Worm (Caenorhabditis elegans): ENCODE results near the gene sulp-7.

- TF ChIP-seq ztf-29 (GFP tag; IDR thresholded peaks at IDR 0.05): no peak
- TF ChIP-seq T22C8.4 (GFP tag; IDR thresholded peaks at IDR 0.05): no peak
- TF ChIP-seq cog-1 (tag; optimal IDR thresholded peaks at IDR 0.05): no peak
- TF ChIP-seq med-1 (GFP tag; optimal IDR thresholded peaks at IDR 0.05; ENCODE audit: insufficient read depth): no peak
- TF ChIP-seq flt-1 (GFP tag; IDR thresholded peaks at IDR 0.05): no peak
- no peak for TF ChIP-seq ref-1 (GFP tag; conservative IDR thresholded peaks at IDR 0.05)
- TF ChIP-seq tab-1 (GFP tag; IDR thresholded peaks at IDR 0.05): no peak
Observed at ce11 chrX:11061904-11062303, 18.6 kb upstream of the sulp-7 start, which contains the start of gene lpr-5.
